Fruit fly (Drosophila melanogaster) whole organism, wandering third instar larva: ENCODE results near the gene CG32259.

ENCODE experiments used
- Abd-B ChIP-seq: fragments of >200 bp; optimal IDR thresholded peaks from 2 replicates; lab custom pipeline; 2017; ENCODE audit warnings: missing biosample characterization, missing genetic modification characterization
- CG32264 ChIP-seq: fragments of 200-800 bp; sonication (Bioruptor generic); optimal IDR thresholded peaks from 2 replicates; lab custom pipeline; 2016; ENCODE audit warnings: missing biosample characterization, missing genetic modification characterization
- CG9705 ChIP-seq: fragments of 200-800 bp; sonication (Bioruptor generic); optimal IDR thresholded peaks from 2 replicates; lab custom pipeline; 2018; ENCODE audit warnings: missing biosample characterization, mild to moderate bottlenecking, missing genetic modification characterization
- CrebA ChIP-seq: fragments of 200-800 bp; sonication (Bioruptor generic); optimal IDR thresholded peaks from 2 replicates; lab custom pipeline; 2016; ENCODE audit warnings: missing biosample characterization, mild to moderate bottlenecking, missing genetic modification characterization, borderline replicate concordance
- Dfd ChIP-seq: fragments of >200 bp; optimal IDR thresholded peaks from 2 replicates; lab custom pipeline; 2017; ENCODE audit warnings: missing biosample characterization, missing genetic modification characterization
- Dif ChIP-seq: fragments of 200-275, 200-300 bp; sonication (Bioruptor generic); optimal IDR thresholded peaks from 2 replicates; lab custom pipeline; 2018; ENCODE audit warnings: missing biosample characterization, missing genetic modification characterization; ENCODE audit not compliant: partially characterized antibody
- GATAd ChIP-seq: sonication (Bioruptor generic); optimal IDR thresholded peaks from 2 replicates; lab custom pipeline; 2016; ENCODE audit warnings: missing biosample characterization, missing genetic modification characterization
- Hr83 ChIP-seq: fragments of 200-300 bp; sonication (Bioruptor generic); optimal IDR thresholded peaks from 2 replicates; lab custom pipeline; 2016; ENCODE audit warnings: missing biosample characterization, mild to moderate bottlenecking, missing genetic modification characterization, moderate library complexity; ENCODE audit not compliant: poor library complexity, severe bottlenecking
- Mio ChIP-seq: sonication (Bioruptor generic); optimal IDR thresholded peaks from 2 replicates; lab custom pipeline; 2016; ENCODE audit warnings: missing biosample characterization, missing genetic modification characterization
- Myc ChIP-seq: fragments of >200 bp; optimal IDR thresholded peaks from 2 replicates; lab custom pipeline; 2017
- OdsH ChIP-seq: fragments of 200-800 bp; sonication (Bioruptor generic); optimal IDR thresholded peaks from 2 replicates; lab custom pipeline; 2016; ENCODE audit warnings: missing biosample characterization, mild to moderate bottlenecking, missing genetic modification characterization
- Rel ChIP-seq, 2 experiments: fragments of 200-800 bp; sonication (Bioruptor generic) in 1 of 2; optimal IDR thresholded peaks; 2 replicates in 1 of 2; 3 replicates in 1 of 2; lab custom pipeline; 2016 to 2019; ENCODE audit warnings: mild to moderate bottlenecking in 2 of 2, missing biosample characterization in 2 of 2, missing genetic modification characterization in 2 of 2, moderate library complexity in 1 of 2
- Sp1 ChIP-seq: fragments of 200-800 bp; sonication (Bioruptor generic); optimal IDR thresholded peaks from 3 replicates; lab custom pipeline; 2019; ENCODE audit warnings: missing biosample characterization, mild to moderate bottlenecking, missing genetic modification characterization, moderate library complexity
- Vsx2 ChIP-seq: fragments of 200-300, 225-300 bp; sonication (Bioruptor generic); optimal IDR thresholded peaks from 2 replicates; lab custom pipeline; 2018; ENCODE audit warnings: missing biosample characterization, missing genetic modification characterization; ENCODE audit not compliant: partially characterized antibody
- brk ChIP-seq: fragments of 200-800 bp; sonication (Bioruptor generic); optimal IDR thresholded peaks from 2 replicates; lab custom pipeline; 2016; ENCODE audit warnings: missing biosample characterization, mild to moderate bottlenecking, missing genetic modification characterization
- dl ChIP-seq, 2 experiments: fragments of 175-275, 200-275 bp in 1 of 2; fragments of 200-275 bp in 1 of 2; sonication (Bioruptor generic); optimal IDR thresholded peaks; lab custom pipeline; 2018; ENCODE audit warnings: mild to moderate bottlenecking in 2 of 2, missing biosample characterization in 2 of 2, missing genetic modification characterization in 2 of 2, moderate library complexity in 2 of 2; ENCODE audit not compliant: partially characterized antibody in 2 of 2, insufficient read depth in 1 of 2
- dsf ChIP-seq: sonication (Bioruptor generic); optimal IDR thresholded peaks from 2 replicates; lab custom pipeline; 2016; ENCODE audit warnings: missing biosample characterization, missing genetic modification characterization, borderline replicate concordance
- fru ChIP-seq: fragments of 200-800 bp; sonication (Bioruptor generic); optimal IDR thresholded peaks from 3 replicates; lab custom pipeline; 2016; ENCODE audit warnings: missing biosample characterization, mild to moderate bottlenecking, missing genetic modification characterization
- jim ChIP-seq: fragments of 175-275, 200-325 bp; sonication (Bioruptor generic); optimal IDR thresholded peaks from 2 replicates; lab custom pipeline; 2016; ENCODE audit warnings: missing biosample characterization, mild to moderate bottlenecking, missing genetic modification characterization
- lola ChIP-seq: fragments of >200 bp; optimal IDR thresholded peaks from 2 replicates; lab custom pipeline; 2017; ENCODE audit warnings: missing biosample characterization, missing genetic modification characterization
- psq ChIP-seq: fragments of 200-800 bp; sonication (Bioruptor generic); optimal IDR thresholded peaks from 3 replicates; lab custom pipeline; 2017; ENCODE audit warnings: missing biosample characterization, mild to moderate bottlenecking, missing genetic modification characterization, moderate library complexity
- rgr ChIP-seq: fragments of 200-800 bp; sonication (Bioruptor generic); optimal IDR thresholded peaks from 3 replicates; lab custom pipeline; 2016; ENCODE audit warnings: missing biosample characterization, mild to moderate bottlenecking, missing genetic modification characterization
- tai ChIP-seq: sonication (Bioruptor generic); optimal IDR thresholded peaks from 2 replicates; lab custom pipeline; 2016; ENCODE audit warnings: missing biosample characterization, missing genetic modification characterization
- woc ChIP-seq: sonication (Bioruptor generic); optimal IDR thresholded peaks from 2 replicates; lab custom pipeline; 2016; ENCODE audit warnings: missing biosample characterization, mild to moderate bottlenecking, missing genetic modification characterization

Gene CG32259

DNA sequence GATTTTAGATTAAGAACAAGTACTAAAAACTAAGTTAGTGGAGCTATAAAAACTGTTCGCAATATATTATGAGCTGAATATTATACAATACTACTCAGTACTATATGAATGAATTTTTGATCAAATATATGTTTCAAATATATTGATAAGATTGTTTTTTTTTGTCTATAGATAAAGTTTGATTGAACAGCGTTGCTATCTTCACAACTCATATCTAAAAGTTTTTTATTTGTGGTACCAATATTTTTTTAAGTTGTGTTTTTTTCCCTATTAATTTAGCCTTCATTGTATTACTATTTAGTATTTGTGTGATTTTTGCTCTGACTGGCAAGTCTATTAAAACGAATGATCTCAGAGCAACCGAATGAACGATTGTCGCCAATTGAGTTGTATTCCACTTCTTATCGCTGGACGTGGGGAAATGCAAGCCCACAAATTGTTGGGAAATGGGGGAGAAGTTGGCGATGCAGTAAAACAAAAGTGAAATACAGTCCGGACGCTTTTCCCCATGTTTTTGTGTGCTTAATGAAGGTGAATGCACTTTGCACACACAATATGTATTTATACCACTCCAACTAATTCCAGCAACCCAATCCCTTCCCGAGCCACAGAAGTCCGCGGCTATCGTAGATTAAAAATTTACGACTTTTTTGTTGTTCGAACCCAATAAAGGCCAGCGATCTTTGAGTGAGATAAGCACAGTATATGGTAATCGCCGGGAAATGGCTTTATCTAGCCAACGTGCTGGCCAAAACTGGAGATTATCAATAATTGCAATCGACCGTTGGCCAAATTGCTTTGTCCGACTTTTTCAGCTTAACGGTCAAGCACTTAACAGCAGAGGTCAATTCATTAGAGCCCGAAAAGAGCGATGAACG lies 47.6 kb downstream of the CG32259 start (continued):
- TF ChIP-seq Hr83 (GFP tag; lab: Kevin White, UChicago) (no peak), OdsH (peak; percentile 51), CG9705 (GFP tag; lab: Kevin White, UChicago) (no peak), Rel (GFP tag; optimal IDR thresholded peaks at IDR 0.05; lab: Kevin White, UChicago) (no peak), Rel (tag; optimal IDR thresholded peaks at IDR 0.05; lab: Kevin White, UChicago) (peak; percentile 85), GATAd (GFP tag; lab: Kevin White, UChicago) (no peak), brk (GFP tag; lab: Kevin White, UChicago) (peak; percentile 13), CG32264 (GFP tag; lab: Kevin White, UChicago) (no peak), jim (GFP tag; lab: Kevin White, UChicago) (no peak), lola (no peak), dl (GFP tag; optimal IDR thresholded peaks at IDR 0.05; lab: Kevin White, UChicago; ENCODE audit: insufficient read depth in 1 of 2, partially characterized antibody in 2 of 2) (no peak), Myc (no peak)

DNA sequence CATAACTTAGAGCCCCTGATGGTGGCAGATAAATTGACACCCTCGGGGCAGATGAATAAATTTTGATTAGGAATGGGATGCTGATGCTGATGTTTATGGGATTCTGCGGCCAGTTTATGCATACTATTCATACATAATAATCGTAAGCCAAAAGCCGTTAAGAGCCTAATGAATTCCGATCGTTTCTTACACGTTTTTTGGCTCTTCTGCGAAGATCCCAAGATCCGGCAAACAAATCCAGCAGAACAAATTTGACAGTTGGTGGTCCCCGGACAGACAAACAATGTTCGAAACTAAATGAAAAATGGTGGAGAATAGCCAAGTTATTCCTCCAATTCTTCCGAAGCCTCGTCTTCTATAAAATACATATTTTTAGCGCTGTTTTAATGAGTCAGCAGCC lies 48.3 kb downstream of the CG32259 start:
- no peak for TF ChIP-seq rgr
- no peak for TF ChIP-seq fru (GFP tag; lab: Kevin White, UChicago)
- TF ChIP-seq Dfd (GFP tag; lab: Kevin White, UChicago): no peak
- TF ChIP-seq, all 38 proteins: peak for 0

DNA sequence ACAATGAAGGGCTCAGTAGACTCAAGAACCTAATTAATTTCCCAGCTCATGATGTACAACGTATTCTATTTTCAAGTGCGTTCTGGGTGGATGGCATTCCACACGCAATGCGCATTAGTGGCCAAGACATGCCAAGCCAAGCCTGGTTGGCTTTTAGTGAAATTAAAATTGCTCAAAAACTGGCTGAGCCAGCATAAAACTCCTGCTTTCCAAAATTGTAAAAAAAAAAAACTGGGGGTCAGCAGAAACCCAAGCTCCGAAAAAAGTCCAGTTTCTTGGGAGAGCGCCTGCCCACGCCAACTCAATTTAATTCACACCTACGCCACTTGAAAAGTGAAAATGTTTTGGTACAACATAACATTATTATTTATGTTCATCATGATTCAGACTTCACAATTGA lies 49.2 kb downstream of the CG32259 start:
- TF ChIP-seq Abd-B (GFP tag; lab: Kevin White, UChicago): no peak
- TF ChIP-seq CrebA: no peak
- no peak for TF ChIP-seq Mio
- TF ChIP-seq OdsH: no peak
- no peak for TF ChIP-seq lola
- TF ChIP-seq GATAd (GFP tag; lab: Kevin White, UChicago): no peak
- TF ChIP-seq tai (GFP tag; lab: Kevin White, UChicago): no peak
- TF ChIP-seq dsf (GFP tag; lab: Kevin White, UChicago): no peak
- TF ChIP-seq Dif (GFP tag; lab: Kevin White, UChicago): no peak
- TF ChIP-seq brk (GFP tag; lab: Kevin White, UChicago): no peak
- TF ChIP-seq Sp1 (GFP tag; lab: Kevin White, UChicago): no peak
- no peak for TF ChIP-seq rgr
- TF ChIP-seq Vsx2 (GFP tag; lab: Kevin White, UChicago): no peak
- TF ChIP-seq psq (GFP tag; lab: Kevin White, UChicago): no peak
- no peak for TF ChIP-seq woc (GFP tag; lab: Kevin White, UChicago)
- TF ChIP-seq, all 38 proteins: peak for 0
